Worm (Caenorhabditis elegans) whole organism, young adult: ENCODE measurements around the gene F55G11.1.

Experiments
- B0261.1 ChIP-seq: sonication (generic microtip); optimal IDR thresholded peaks from 2 replicates; lab custom pipeline; 2016; ENCODE audit warnings: mild to moderate bottlenecking, missing genetic modification characterization, moderate library complexity, missing compliant biosample characterization
- Y56A3A.18 ChIP-seq: fragments of 200-800 bp; sonication (Bioruptor generic); IDR thresholded peaks from 2 replicates; pipeline ENCODE4 v1.3.6; 2022; ENCODE audit warnings: missing genetic modification reagents, missing genetic modification characterization, missing compliant biosample characterization
- ama-1 ChIP-seq, 3 experiments: fragments of 150-350 bp in 1 of 3; sonication (generic microtip) in 2 of 3; optimal IDR thresholded peaks; 2 replicates each; lab custom pipeline; 2014 to 2018; ENCODE audit warnings: missing biosample characterization in 2 of 3, missing genetic modification characterization in 2 of 3, missing genetic modification reagents in 2 of 3
- lsl-1 ChIP-seq: fragments of 200-800 bp; sonication (Bioruptor generic); optimal IDR thresholded peaks from 2 replicates; lab custom pipeline; 2018; ENCODE audit warnings: mild to moderate bottlenecking, missing genetic modification characterization, moderate library complexity, missing compliant biosample characterization
- madf-3 ChIP-seq: fragments of 200-800 bp; sonication (Bioruptor generic); IDR thresholded peaks from 2 replicates; pipeline ENCODE4 v1.3.6; 2022; ENCODE audit warnings: missing genetic modification reagents, missing genetic modification characterization, missing compliant biosample characterization

- TF ChIP-seq lsl-1 (no peak), madf-3 (GFP tag; lab: Robert Waterston, UW) (no peak), ama-1 (optimal IDR thresholded peaks at IDR 0.05; lab: Kevin White, UChicago) (no peak), ama-1 (GFP tag; optimal IDR thresholded peaks at IDR 0.05; lab: Kevin White, UChicago) (no peak), B0261.1 (no peak), Y56A3A.18 (GFP tag; lab: Robert Waterston, UW) (no peak)
Observed at ce11 chrIV:12926639-12927038, 19.7 kb downstream of the F55G11.1 start, which contains the start of gene srlf-5.
